Fruit fly (Drosophila melanogaster): ENCODE measurements around the gene PGRP-LD.

Gene PGRP-LD

dm6 chr3L:5823763-5824445 lies 44.1 kb downstream of the PGRP-LD start (continued):
- peak; percentile 4 for TF ChIP-seq mam (GFP tag; optimal IDR thresholded peaks at IDR 0.05)
- peak; percentile 60 to 80 for TF ChIP-seq Hr51 (GFP tag; optimal IDR thresholded peaks at IDR 0.05)
- TF ChIP-seq Dp (GFP tag; optimal IDR thresholded peaks at IDR 0.05): no peak
- no peak for TF ChIP-seq h (optimal IDR thresholded peaks at IDR 0.05)
- TF ChIP-seq Atf6 (GFP tag; IDR thresholded peaks at IDR 0.05): peak; percentile 36; the same call in 1 of the 2 replicates
- no peak for TF ChIP-seq chinmo (GFP tag; IDR thresholded peaks at IDR 0.05; ENCODE audit: partially characterized antibody)
- TF ChIP-seq vfl (GFP tag; optimal IDR thresholded peaks at IDR 0.05): no peak
- peak; percentile 21; the same call in 1 of the 3 replicates for TF ChIP-seq B-H1 (GFP tag; IDR thresholded peaks at IDR 0.05)
- peak; percentile 70 for TF ChIP-seq D19A (tag; optimal IDR thresholded peaks at IDR 0.05)
- TF ChIP-seq HLH3B (GFP tag; IDR thresholded peaks at IDR 0.05): peak; percentile 46; the same call in 1 of the 2 replicates
- no peak for TF ChIP-seq gt (GFP tag; IDR thresholded peaks at IDR 0.05)
- TF ChIP-seq toy (GFP tag; IDR thresholded peaks at IDR 0.05): no peak
- peak; percentile 99 for TF ChIP-seq MTF-1 (GFP tag; optimal IDR thresholded peaks at IDR 0.05; ENCODE audit: borderline replicate concordance)
- TF ChIP-seq CoRest (tag; optimal IDR thresholded peaks at IDR 0.05): peak; percentile 73
- no peak for TF ChIP-seq inv (GFP tag; IDR thresholded peaks at IDR 0.05; ENCODE audit: partially characterized antibody)
- peak; percentile 48 for TF ChIP-seq CG18011 (GFP tag; optimal IDR thresholded peaks at IDR 0.05)
- TF ChIP-seq CG7556 (GFP tag; optimal IDR thresholded peaks at IDR 0.05): peak; percentile 80
- peak; percentile 80 for TF ChIP-seq CG8944 (GFP tag; optimal IDR thresholded peaks at IDR 0.05)
- TF ChIP-seq yki (optimal IDR thresholded peaks at IDR 0.05): no peak
- peak; percentile 85 for TF ChIP-seq Vsx1 (GFP tag; optimal IDR thresholded peaks at IDR 0.05)
- TF ChIP-seq CG1832 (GFP tag; optimal IDR thresholded peaks at IDR 0.05): no peak
- peak; percentile 83 for TF ChIP-seq Lhr (GFP tag; optimal IDR thresholded peaks at IDR 0.05)
- no peak for TF ChIP-seq pros (GFP tag; optimal IDR thresholded peaks at IDR 0.05)
- TF ChIP-seq CG6791 (GFP tag; IDR thresholded peaks at IDR 0.05; ENCODE audit: partially characterized antibody): no peak
- peak; percentile 29; the same call in 1 of the 2 replicates for TF ChIP-seq danr (GFP tag; IDR thresholded peaks at IDR 0.05)
- TF ChIP-seq so (GFP tag; IDR thresholded peaks at IDR 0.05): 0 out of 3 replicates have a peak, but pooled peaks have one; percentile 56
- peak; percentile 47; the same call in 1 of the 2 replicates for TF ChIP-seq Ptx1 (GFP tag; IDR thresholded peaks at IDR 0.05)
- peak; percentile 85 for TF ChIP-seq odd (GFP tag; optimal IDR thresholded peaks at IDR 0.05)
- peak; percentile 75 for TF ChIP-seq Max (GFP tag; optimal IDR thresholded peaks at IDR 0.05)
- TF ChIP-seq hb (GFP tag; IDR thresholded peaks at IDR 0.05; ENCODE audit: partially characterized antibody): no peak
- TF ChIP-seq CG18764 (GFP tag; optimal IDR thresholded peaks at IDR 0.05): peak; percentile 90
- TF ChIP-seq CG33557 (GFP tag; optimal IDR thresholded peaks at IDR 0.05): peak; percentile 83
- TF ChIP-seq CG11247 (GFP tag; IDR thresholded peaks at IDR 0.05): peak; percentile 69
- TF ChIP-seq Fer2 (tag; optimal IDR thresholded peaks at IDR 0.05): peak; percentile 40
- peak; percentile 28; the same call in 1 of the 3 replicates for TF ChIP-seq Aef1 (GFP tag; IDR thresholded peaks at IDR 0.05)
- peak; percentile 50; the same call in 1 of the 2 replicates for TF ChIP-seq CG32767 (GFP tag; IDR thresholded peaks at IDR 0.05)
- no peak for TF ChIP-seq gfzf (GFP tag; optimal IDR thresholded peaks at IDR 0.05)
- TF ChIP-seq Dbx (GFP tag; IDR thresholded peaks at IDR 0.05): no peak
- TF ChIP-seq Bdp1 (GFP tag; optimal IDR thresholded peaks at IDR 0.05): peak; percentile 81
- TF ChIP-seq esg (GFP tag; conservative IDR thresholded peaks at IDR 0.05): no peak
- peak; percentile 80 for TF ChIP-seq CG1602 (GFP tag; optimal IDR thresholded peaks at IDR 0.05)
- TF ChIP-seq HLHmδ (GFP tag; optimal IDR thresholded peaks at IDR 0.05): peak; percentile 88
- TF ChIP-seq Gug (GFP tag; IDR thresholded peaks at IDR 0.05): no peak
- TF ChIP-seq CG1792 (GFP tag; optimal IDR thresholded peaks at IDR 0.05): peak; percentile 84
- peak; percentile 94 for TF ChIP-seq CG1603 (tag; optimal IDR thresholded peaks at IDR 0.05)
- TF ChIP-seq CG4617 (GFP tag; optimal IDR thresholded peaks at IDR 0.05; ENCODE audit: borderline replicate concordance): peak; percentile 38
- TF ChIP-seq Atf-2 (GFP tag; optimal IDR thresholded peaks at IDR 0.05): peak; percentile 80
- peak; percentile 26; the same call in 1 of the 2 replicates for TF ChIP-seq sisA (GFP tag; IDR thresholded peaks at IDR 0.05)
- TF ChIP-seq CG2202 (tag; optimal IDR thresholded peaks at IDR 0.05): peak; percentile 92
